Worm (Caenorhabditis elegans): ENCODE measurements around the gene F59G1.4.

DNA sequence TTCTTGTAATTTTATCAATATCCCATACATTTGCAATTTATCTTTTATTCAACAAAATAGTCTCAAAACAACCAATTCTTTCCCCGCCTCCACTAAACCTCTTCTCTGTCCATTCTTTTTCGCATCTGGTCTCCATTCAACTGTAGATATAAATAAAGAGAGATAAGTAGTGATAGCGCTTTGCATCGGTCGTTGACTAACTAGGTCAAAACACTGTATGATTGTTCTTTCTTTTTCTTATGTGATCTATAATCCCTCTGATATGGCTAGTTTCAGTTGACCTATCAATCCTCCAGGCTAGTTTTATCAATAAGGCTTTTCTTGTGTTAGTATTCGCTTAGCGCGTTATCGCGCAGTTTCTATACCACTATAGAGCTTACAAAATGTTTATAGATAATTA lies 42.7 kb upstream of the F59G1.4 start:
- TF ChIP-seq nhr-77 (tag; optimal IDR thresholded peaks at IDR 0.05) (no peak), elt-2 (tag; optimal IDR thresholded peaks at IDR 0.05) (no peak), ztf-11 (tag; optimal IDR thresholded peaks at IDR 0.05) (no peak), hmg-11 (tag; optimal IDR thresholded peaks at IDR 0.05) (no peak), nhr-25 (tag; optimal IDR thresholded peaks at IDR 0.05) (no peak), nhr-12 (tag; optimal IDR thresholded peaks at IDR 0.05) (no peak), elt-1 (tag; optimal IDR thresholded peaks at IDR 0.05) (no peak), sea-2 (GFP tag; optimal IDR thresholded peaks at IDR 0.05) (no peak), fos-1 (tag; optimal IDR thresholded peaks at IDR 0.05) (no peak), lin-15B (tag; optimal IDR thresholded peaks at IDR 0.05) (no peak), R02D3.7 (tag; optimal IDR thresholded peaks at IDR 0.05) (no peak), ama-1 (optimal IDR thresholded peaks at IDR 0.05) (no peak)

Measured in whole organism, L3 larva.